Fruit fly (Drosophila melanogaster): ENCODE data around the gene ppk16.

Gene ppk16

DNA sequence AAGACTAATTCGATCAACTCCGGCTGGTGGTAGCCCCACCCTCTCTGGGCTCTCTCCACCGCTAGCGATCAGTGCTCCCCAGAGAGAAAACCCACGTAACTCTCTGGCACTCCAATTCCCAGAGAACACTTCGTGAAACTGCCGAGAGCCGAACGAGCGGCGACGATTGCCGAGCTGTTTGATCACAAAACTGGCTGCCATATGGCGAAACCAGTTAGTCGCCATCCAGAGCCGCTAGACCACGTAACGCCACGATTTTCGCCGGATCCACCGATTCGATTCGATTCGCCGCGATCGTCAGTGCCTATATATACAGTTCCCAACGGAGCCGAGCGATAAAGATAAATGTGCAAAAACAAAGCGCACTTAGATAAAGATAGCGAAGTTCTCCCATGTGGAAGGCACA lies 7.3 kb upstream of the ppk16 start, which contains the start of gene IP3K1 (continued):
- TF ChIP-seq nerfin-1 (tag; optimal IDR thresholded peaks at IDR 0.05) (no peak), fd102C (GFP tag; optimal IDR thresholded peaks at IDR 0.05) (no peak), CG12391 (tag; optimal IDR thresholded peaks at IDR 0.05) (no peak), CG30403 (GFP tag; optimal IDR thresholded peaks at IDR 0.05) (no peak), br (optimal IDR thresholded peaks at IDR 0.05) (no peak), NfI (GFP tag; optimal IDR thresholded peaks at IDR 0.05) (peak; percentile 3), CG10979 (tag; optimal IDR thresholded peaks at IDR 0.05) (no peak), schlank (tag; optimal IDR thresholded peaks at IDR 0.05) (no peak), tgo (GFP tag; IDR thresholded peaks at IDR 0.05) (no peak; the same call in 2 of the 3 replicates), CG9932 (GFP tag; IDR thresholded peaks at IDR 0.05) (peak; percentile 42; the same call in 1 of the 2 replicates), sob (GFP tag; IDR thresholded peaks at IDR 0.05) (peak; percentile 68; the same call in 1 of the 2 replicates), Poxn (GFP tag; IDR thresholded peaks at IDR 0.05) (no peak), esg (GFP tag; conservative IDR thresholded peaks at IDR 0.05) (no peak), CG1233 (GFP tag; optimal IDR thresholded peaks at IDR 0.05) (no peak), CG12104 (GFP tag; optimal IDR thresholded peaks at IDR 0.05) (no peak), sisA (GFP tag; IDR thresholded peaks at IDR 0.05) (no peak), CG2712 (tag; optimal IDR thresholded peaks at IDR 0.05) (peak; percentile 27), exex (tag; optimal IDR thresholded peaks at IDR 0.05) (peak; percentile 47), lmd (GFP tag; IDR thresholded peaks at IDR 0.05) (peak; percentile 15; the same call in 1 of the 2 replicates), CG6813 (GFP tag; optimal IDR thresholded peaks at IDR 0.05) (peak; percentile 27), insv (GFP tag; optimal IDR thresholded peaks at IDR 0.05) (no peak), CG1024 (GFP tag; IDR thresholded peaks at IDR 0.05) (peak; percentile 3; the same call in 1 of the 2 replicates), tna (GFP tag; IDR thresholded peaks at IDR 0.05; ENCODE audit: partially characterized antibody) (no peak; the same call in 1 of the 2 replicates), NC2α (GFP tag; optimal IDR thresholded peaks at IDR 0.05) (peak; percentile 28), CG4617 (GFP tag; optimal IDR thresholded peaks at IDR 0.05; ENCODE audit: borderline replicate concordance) (no peak), CG1647 (GFP tag; optimal IDR thresholded peaks at IDR 0.05) (no peak), NFAT (GFP tag; IDR thresholded peaks at IDR 0.05) (peak; percentile 39; the same call in 1 of the 2 replicates), pzg (GFP tag; optimal IDR thresholded peaks at IDR 0.05) (no peak), CG3847 (GFP tag; IDR thresholded peaks at IDR 0.05) (no peak), pros (GFP tag; optimal IDR thresholded peaks at IDR 0.05) (no peak), ranshi (GFP tag; IDR thresholded peaks at IDR 0.05) (no peak; the same call in 1 of the 2 replicates), fu2 (GFP tag; optimal IDR thresholded peaks at IDR 0.05) (no peak), slou (GFP tag; optimal IDR thresholded peaks at IDR 0.05) (no peak), cwo (GFP tag; optimal IDR thresholded peaks at IDR 0.05) (peak; percentile 50), CG10209 (GFP tag; optimal IDR thresholded peaks at IDR 0.05) (no peak), Dip2 (GFP tag; IDR thresholded peaks at IDR 0.05) (no peak), jumu (GFP tag; optimal IDR thresholded peaks at IDR 0.05) (no peak), Hr51 (GFP tag; optimal IDR thresholded peaks at IDR 0.05) (no peak), stc (GFP tag; IDR thresholded peaks at IDR 0.05) (peak; percentile 72; the same call in 1 of the 2 replicates), CG3838 (GFP tag; optimal IDR thresholded peaks at IDR 0.05) (no peak), CHES-1-like (GFP tag; optimal IDR thresholded peaks at IDR 0.05) (no peak), CG32772 (GFP tag; IDR thresholded peaks at IDR 0.05) (no peak), CG12155 (GFP tag; optimal IDR thresholded peaks at IDR 0.05) (no peak), sens (GFP tag) (peak; percentile 87), Atf3 (GFP tag; optimal IDR thresholded peaks at IDR 0.05) (no peak), H15 (GFP tag; IDR thresholded peaks at IDR 0.05) (no peak), Hmx (GFP tag; optimal IDR thresholded peaks at IDR 0.05) (no peak), ttk (GFP tag; IDR thresholded peaks at IDR 0.05) (peak; percentile 29; the same call in 1 of the 2 replicates), ssp (GFP tag; IDR thresholded peaks at IDR 0.05) (no peak), YL-1 (GFP tag; optimal IDR thresholded peaks at IDR 0.05) (peak; percentile 10), Lim3 (GFP tag; IDR thresholded peaks at IDR 0.05) (no peak), CG12236 (GFP tag; optimal IDR thresholded peaks at IDR 0.05) (no peak)
